Worm (Caenorhabditis elegans) whole organism, L3 larva: ENCODE data around the gene Y39A1A.9.

ENCODE experiments used
- ama-1 ChIP-seq: fragments of 150-350 bp; optimal IDR thresholded peaks from 2 replicates; lab custom pipeline; 2018
- ceh-9 ChIP-seq: sonication (generic microtip); optimal IDR thresholded peaks from 2 replicates; lab custom pipeline; 2018; ENCODE audit warnings: missing biosample characterization, missing genetic modification characterization
- fkh-10 ChIP-seq: sonication (generic microtip); optimal IDR thresholded peaks from 2 replicates; lab custom pipeline; 2017; ENCODE audit warnings: missing biosample characterization, missing genetic modification reagents, missing genetic modification characterization
- mdl-1 ChIP-seq: fragments of 150-350 bp; optimal IDR thresholded peaks from 2 replicates; lab custom pipeline; 2014; ENCODE audit warnings: missing biosample characterization, missing genetic modification characterization
- nhr-11 ChIP-seq: fragments of 150-350 bp; optimal IDR thresholded peaks from 2 replicates; lab custom pipeline; 2014; ENCODE audit warnings: missing biosample characterization, missing genetic modification characterization
- nhr-25 ChIP-seq: sonication (generic microtip); optimal IDR thresholded peaks from 2 replicates; lab custom pipeline; 2017; ENCODE audit warnings: missing biosample characterization, missing genetic modification characterization
- pha-4 ChIP-seq: fragments of 150-350 bp; optimal IDR thresholded peaks from 2 replicates; lab custom pipeline; 2014; ENCODE audit warnings: missing biosample characterization, missing genetic modification reagents, missing genetic modification characterization
- snpc-4 ChIP-seq: fragments of 150-350 bp; optimal IDR thresholded peaks from 2 replicates; lab custom pipeline; 2014; ENCODE audit warnings: missing biosample characterization, missing genetic modification characterization
- unc-62 ChIP-seq: fragments of 150-350 bp; sonication (generic microtip); optimal IDR thresholded peaks from 4 replicates; lab custom pipeline; 2014; ENCODE audit warnings: missing biosample characterization, missing genetic modification reagents, missing genetic modification characterization

- TF ChIP-seq ceh-9 (tag; lab: Kevin White, UChicago) (no peak), nhr-25 (tag; lab: Kevin White, UChicago) (no peak), fkh-10 (GFP tag; lab: Kevin White, UChicago) (no peak), nhr-11 (tag; lab: Kevin White, UChicago) (no peak), ama-1 (no peak), unc-62 (GFP tag; lab: Kevin White, UChicago) (no peak), snpc-4 (tag; lab: Kevin White, UChicago) (no peak), pha-4 (tag; lab: Kevin White, UChicago) (no peak), mdl-1 (tag; lab: Kevin White, UChicago) (no peak)
Measured at ce11 chrIII:10666640-10667039, 33.3 kb upstream of the Y39A1A.9 start.
